Worm (Caenorhabditis elegans) whole organism, L4/young adult: ENCODE data around the gene utp-20.

Source experiments
- dao-5 ChIP-seq: sonication (generic microtip); optimal IDR thresholded peaks from 2 replicates; lab custom pipeline; 2016; ENCODE audit warnings: missing genotype, missing genetic modification characterization, moderate library complexity, missing compliant biosample characterization
- him-1 ChIP-seq: sonication (generic microtip); optimal IDR thresholded peaks from 2 replicates; lab custom pipeline; 2016; ENCODE audit warnings: missing genotype, missing genetic modification reagents, missing genetic modification characterization, missing compliant biosample characterization

DNA sequence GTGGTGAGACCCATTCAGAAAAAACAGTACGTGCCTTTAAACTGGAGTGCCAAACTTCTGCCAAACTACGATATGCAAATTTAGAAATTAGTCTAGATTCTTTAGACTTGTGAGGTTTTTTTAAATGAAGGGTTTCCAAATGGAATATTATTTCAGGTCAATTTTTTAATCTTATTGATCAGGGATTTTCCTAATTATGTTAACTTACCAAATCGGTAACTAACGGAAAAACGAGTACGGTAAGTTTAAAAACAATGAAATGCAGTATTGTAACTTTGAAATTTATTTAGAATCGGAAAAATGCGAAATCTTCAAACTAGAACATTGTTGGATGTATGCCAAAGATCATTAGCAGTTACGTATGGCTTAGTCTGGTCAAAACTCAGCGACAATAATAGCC lies 19.9 kb upstream of the utp-20 start, which contains the start of gene C56E6.7:
- TF ChIP-seq him-1 (no peak), dao-5 (tag; lab: Kevin White, UChicago) (no peak)
